Worm (Caenorhabditis elegans): ENCODE measurements around the gene C38C3.4.

DNA sequence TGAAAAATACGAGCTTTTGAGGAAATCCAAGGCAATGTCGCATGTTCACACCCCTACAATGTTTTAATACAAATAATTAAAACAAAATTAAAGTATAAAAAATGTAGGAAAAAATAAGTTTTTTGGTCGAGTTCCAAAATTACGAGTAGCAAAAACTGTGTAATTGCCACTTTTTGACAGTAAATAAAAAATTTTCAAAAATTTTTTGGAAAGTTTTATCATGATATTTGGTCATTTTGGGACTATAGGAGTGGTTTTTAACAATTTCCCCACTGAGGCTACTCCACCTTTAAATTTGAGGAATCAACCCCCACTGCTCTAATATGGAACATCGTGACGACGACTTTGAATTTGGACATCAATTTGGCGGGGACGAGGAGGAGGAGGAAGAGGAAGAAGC is 14.4 kb upstream of the C38C3.4 start, which contains the start of gene gid-8:
- TF ChIP-seq flt-1 (GFP tag; IDR thresholded peaks at IDR 0.05) (no peak), med-1 (GFP tag; optimal IDR thresholded peaks at IDR 0.05; ENCODE audit: insufficient read depth) (no peak), ztf-29 (GFP tag; IDR thresholded peaks at IDR 0.05) (no peak), klf-2 (GFP tag; conservative IDR thresholded peaks at IDR 0.05) (no peak), tab-1 (GFP tag; IDR thresholded peaks at IDR 0.05) (no peak)

Measured in whole organism, midembryonic.